Worm (Caenorhabditis elegans) whole organism, late embryonic: ENCODE data around the gene slcr-46.3.

ENCODE experiments used
- ama-1 ChIP-seq: fragments of 150-350 bp; optimal IDR thresholded peaks from 2 replicates; lab custom pipeline; 2014
- ceh-34 ChIP-seq: sonication (generic microtip); optimal IDR thresholded peaks from 2 replicates; lab custom pipeline; 2016; ENCODE audit warnings: mild to moderate bottlenecking, missing genetic modification characterization, missing compliant biosample characterization
- nfya-1 ChIP-seq: sonication (generic microtip); optimal IDR thresholded peaks from 2 replicates; lab custom pipeline; 2017; ENCODE audit warnings: missing genetic modification characterization, mild to moderate bottlenecking, missing compliant biosample characterization, antibody characterized with exemption, moderate library complexity
- tbx-2 ChIP-seq: sonication (generic microtip); optimal IDR thresholded peaks from 2 replicates; lab custom pipeline; 2016; ENCODE audit warnings: missing genetic modification characterization, missing compliant biosample characterization

DNA sequence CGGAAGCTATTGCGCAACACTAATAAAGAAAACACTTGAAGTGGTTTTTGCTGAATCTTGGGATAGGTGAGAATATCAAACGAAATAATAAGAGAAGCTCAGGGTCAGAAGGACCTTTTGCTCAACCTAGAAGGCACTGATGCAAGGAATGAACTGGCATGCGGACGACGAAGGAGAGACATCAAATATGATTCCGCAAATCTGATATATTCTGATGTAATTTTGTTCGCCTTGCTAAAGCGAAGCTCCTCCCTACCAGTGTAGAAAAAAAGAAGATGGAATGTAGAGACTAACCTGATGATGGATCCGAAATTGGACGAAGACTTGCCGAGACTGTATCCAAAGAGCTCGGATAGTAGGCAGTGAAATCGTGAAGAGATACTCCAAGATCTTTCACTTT, 44.0 kb upstream of the slcr-46.3 start:
- TF ChIP-seq tbx-2 (tag; lab: Kevin White, UChicago) = no peak
- TF ChIP-seq ceh-34 (tag; lab: Kevin White, UChicago) = no peak
- TF ChIP-seq ama-1 (lab: Kevin White, UChicago) = no peak
- no peak for TF ChIP-seq nfya-1
